Worm (Caenorhabditis elegans) whole organism, L4 larva: ENCODE results near the gene Y116A8A.6.
"Not testable (repeated sequence)": the region's sequence is repeated elsewhere in the genome, so short reads cannot be mapped to it uniquely, and the experiment has no call there.

Experiments used
- R02D3.7 ChIP-seq: fragments of 150-350 bp; sonication (generic microtip); optimal IDR thresholded peaks from 3 replicates; lab custom pipeline; 2014; ENCODE audit warnings: missing biosample characterization, missing genetic modification characterization
- ama-1 ChIP-seq: fragments of 150-350 bp; optimal IDR thresholded peaks from 2 replicates; lab custom pipeline; 2014; ENCODE audit warnings: inconsistent platforms, mixed read lengths
- gei-8 ChIP-seq: fragments of 200-800 bp; sonication (Bioruptor generic); optimal IDR thresholded peaks from 2 replicates; lab custom pipeline; 2018; ENCODE audit warnings: mild to moderate bottlenecking, missing genetic modification characterization, missing compliant biosample characterization
- mdl-1 ChIP-seq, 2 experiments: fragments of 150-350 bp in 1 of 2; sonication (generic microtip) in 1 of 2; optimal IDR thresholded peaks; 2 replicates each; lab custom pipeline; 2014 to 2017; ENCODE audit warnings: missing biosample characterization in 2 of 2, missing genetic modification characterization in 2 of 2
- mdt-29 ChIP-seq: fragments of 200-800 bp; sonication (Bioruptor generic); IDR thresholded peaks from 2 replicates; pipeline ENCODE4 v1.3.6; 2022; ENCODE audit warnings: missing genetic modification reagents, missing genetic modification characterization, missing compliant biosample characterization
- nhr-111 ChIP-seq: fragments of 200-800 bp; sonication (Bioruptor generic); optimal IDR thresholded peaks from 2 replicates; lab custom pipeline; 2018; ENCODE audit warnings: mild to moderate bottlenecking, missing genetic modification characterization, missing compliant biosample characterization
- pha-4 ChIP-seq, 2 experiments: fragments of 150-350 bp in 1 of 2; fragments of 200-800 bp in 1 of 2; sonication (Bioruptor generic) in 1 of 2; IDR thresholded peaks in 1 of 2; optimal IDR thresholded peaks in 1 of 2; 2 replicates each; pipeline versions ENCODE4 v1.3.6 to Lab custom; 2014 to 2022; ENCODE audit warnings: missing genetic modification characterization in 2 of 2, missing genetic modification reagents in 2 of 2, missing biosample characterization in 1 of 2, missing compliant biosample characterization in 1 of 2
- pqm-1 ChIP-seq: sonication (generic microtip); optimal IDR thresholded peaks from 2 replicates; lab custom pipeline; 2017; ENCODE audit warnings: missing biosample characterization, missing genetic modification characterization
- rbr-2 ChIP-seq: sonication (generic microtip); optimal IDR thresholded peaks from 2 replicates; lab custom pipeline; 2016; ENCODE audit warnings: missing genotype, missing genetic modification characterization, missing compliant biosample characterization
- zag-1 ChIP-seq: fragments of 150-350 bp; optimal IDR thresholded peaks from 2 replicates; lab custom pipeline; 2014; ENCODE audit warnings: missing biosample characterization, missing genetic modification characterization
- zfp-3 ChIP-seq: fragments of 200-800 bp; sonication (Bioruptor generic); conservative IDR thresholded peaks from 2 replicates; pipeline ENCODE4 v1.3.6; 2022; ENCODE audit warnings: missing genetic modification reagents, missing genetic modification characterization, missing compliant biosample characterization

ce11 chrIV:16866487-16866886 lies 37.9 kb upstream of the Y116A8A.6 start:
- not testable (repeated sequence) for TF ChIP-seq ama-1 (lab: Kevin White, UChicago); gei-8 (GFP tag; lab: Kevin White, UChicago); pha-4 (GFP tag; IDR thresholded peaks at IDR 0.05; lab: Robert Waterston, UW); pha-4 (tag; optimal IDR thresholded peaks at IDR 0.05; lab: Kevin White, UChicago); nhr-111 (GFP tag; lab: Kevin White, UChicago); pqm-1 (tag; lab: Kevin White, UChicago); zfp-3 (GFP tag; lab: Robert Waterston, UW); R02D3.7 (tag; lab: Kevin White, UChicago); mdt-29 (GFP tag; lab: Robert Waterston, UW); rbr-2 (tag; lab: Kevin White, UChicago); mdl-1 (tag; optimal IDR thresholded peaks at IDR 0.05; lab: Kevin White, UChicago); zag-1 (tag; lab: Kevin White, UChicago)
